Worm (Caenorhabditis elegans): ENCODE measurements around the gene sfxn-1.3.

sfxn-1.3 gene

DNA sequence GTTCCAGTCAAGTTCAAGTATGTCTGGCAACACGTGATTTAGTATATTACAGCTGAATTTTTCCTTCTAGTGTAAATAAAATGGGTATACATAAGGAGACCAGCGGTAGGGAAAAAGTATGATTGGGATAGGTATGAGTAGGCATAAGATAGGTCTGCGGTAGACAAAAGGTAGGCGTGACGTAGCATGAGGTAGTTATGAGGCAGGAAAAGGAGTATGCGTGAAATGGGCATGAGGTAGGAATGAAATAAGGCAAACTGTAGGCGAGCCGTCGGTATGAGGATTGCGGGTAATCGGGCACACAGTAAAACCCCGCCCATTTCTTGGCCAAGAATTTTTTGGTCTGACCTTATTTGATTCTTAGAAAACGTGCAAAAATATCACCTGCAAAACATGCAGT lies 5.2 kb upstream of the sfxn-1.3 start:
- peak; percentile 24 for TF ChIP-seq aha-1 (tag)
- TF ChIP-seq daf-19 (GFP tag; conservative IDR thresholded peaks at IDR 0.05) = no peak
- TF ChIP-seq nhr-102 (tag; optimal IDR thresholded peaks at IDR 0.05) = no peak
- TF ChIP-seq fkh-10 (GFP tag; optimal IDR thresholded peaks at IDR 0.05) = no peak

- TF ChIP-seq mxl-3 (GFP tag; optimal IDR thresholded peaks at IDR 0.05) (no peak), lin-38 (GFP tag; IDR thresholded peaks at IDR 0.05) (no peak)
These were observed 4.8 kb upstream of the sfxn-1.3 start, which contains the start of gene srh-140 for ce11 chrV:15721888-15722287. srh-140 (plus strand) TSS chrV:15722188.

DNA sequence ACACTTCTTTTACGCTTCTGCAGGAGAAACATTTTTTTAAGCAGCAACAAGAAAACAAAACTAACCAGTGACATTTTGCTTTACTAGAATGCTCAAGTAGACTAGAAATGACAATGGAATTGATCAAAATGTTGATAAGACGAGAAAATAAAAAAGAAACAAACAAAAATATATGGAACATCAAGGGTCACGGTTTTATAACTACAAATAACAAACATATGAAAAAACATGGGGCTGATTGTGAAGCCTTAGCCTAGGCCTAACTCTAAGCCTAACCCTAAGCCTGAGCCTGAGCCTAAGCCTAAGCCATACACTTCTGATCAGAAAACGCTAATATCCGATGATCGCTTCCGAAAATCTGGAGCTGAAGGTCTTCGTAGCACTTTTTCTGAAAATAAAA lies 3.8 kb downstream of the sfxn-1.3 start, which contains the start of gene Y6E2A.10:
Y6E2A.10 (minus strand) TSS at position 101 of the 400 bp plus-strand sequence.
- no peak for TF ChIP-seq tag-97 (GFP tag; IDR thresholded peaks at IDR 0.05)

- TF ChIP-seq tra-1 (GFP tag; IDR thresholded peaks at IDR 0.05) (no peak), skn-1 (tag; optimal IDR thresholded peaks at IDR 0.05) (no peak), ZK337.2 (GFP tag; IDR thresholded peaks at IDR 0.05) (no peak), lin-13 (GFP tag; optimal IDR thresholded peaks at IDR 0.05) (no peak), ceh-62 (tag; optimal IDR thresholded peaks at IDR 0.05) (no peak), dve-1 (tag; optimal IDR thresholded peaks at IDR 0.05; ENCODE audit: insufficient read depth) (no peak)
These were observed 5.6 kb downstream of the sfxn-1.3 start, which contains the start of gene str-38 for ce11 chrV:15732209-15732608. str-38 (minus strand) TSS chrV:15732309.

DNA sequence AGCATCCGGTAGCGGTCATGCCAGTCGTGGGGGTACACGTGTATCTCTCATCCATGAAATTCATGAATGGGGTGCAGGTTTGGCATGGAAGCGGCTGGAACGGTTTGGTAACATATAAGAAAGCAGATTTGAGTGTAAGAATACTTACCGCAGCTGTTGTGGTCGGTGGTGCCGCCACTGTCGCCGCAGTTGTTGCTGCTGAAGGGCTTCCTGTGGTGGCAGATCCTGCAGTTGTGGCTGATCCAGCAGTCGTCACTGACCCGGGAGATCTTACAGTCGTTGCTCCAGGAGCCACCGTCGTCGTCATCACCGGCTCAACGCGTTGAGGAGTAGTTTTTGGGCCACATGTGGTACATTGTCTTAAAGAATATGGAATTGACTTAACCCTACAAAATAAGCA lies 6.4 kb downstream of the sfxn-1.3 start:
- TF ChIP-seq set-16 (GFP tag; IDR thresholded peaks at IDR 0.05) = peak; percentile 64
- peak; percentile 11 for TF ChIP-seq aha-1 (tag)
- no peak for TF ChIP-seq dmd-8 (GFP tag; IDR thresholded peaks at IDR 0.05)

- no peak for TF ChIP-seq jun-1 (tag; optimal IDR thresholded peaks at IDR 0.05)
- TF ChIP-seq F10B5.3 (tag; optimal IDR thresholded peaks at IDR 0.05) = no peak
- TF ChIP-seq F44E2.7 (GFP tag; IDR thresholded peaks at IDR 0.05) = no peak
- no peak for TF ChIP-seq nhr-28 (tag; optimal IDR thresholded peaks at IDR 0.05)
- no peak for TF ChIP-seq mxl-3 (GFP tag; optimal IDR thresholded peaks at IDR 0.05)
- TF ChIP-seq sdz-12 (GFP tag; optimal IDR thresholded peaks at IDR 0.05) = no peak
- no peak for TF ChIP-seq cey-2 (tag; optimal IDR thresholded peaks at IDR 0.05; ENCODE audit: borderline replicate concordance, insufficient read depth)
- TF ChIP-seq ZK546.5 (tag; optimal IDR thresholded peaks at IDR 0.05) = no peak
- TF ChIP-seq lin-13 (GFP tag; optimal IDR thresholded peaks at IDR 0.05) = no peak
- TF ChIP-seq saeg-2 (GFP tag; IDR thresholded peaks at IDR 0.05) = no peak
- no peak for TF ChIP-seq nhr-10 (tag; optimal IDR thresholded peaks at IDR 0.05)
- no peak for TF ChIP-seq Y48G9A.11 (GFP tag; IDR thresholded peaks at IDR 0.05)
- TF ChIP-seq pha-4 (GFP tag; IDR thresholded peaks at IDR 0.05) = no peak
- TF ChIP-seq pha-4 (tag; optimal IDR thresholded peaks at IDR 0.05) = no peak
- TF ChIP-seq ceh-28 (tag; optimal IDR thresholded peaks at IDR 0.05) = no peak
- no peak for TF ChIP-seq aly-2 (tag; optimal IDR thresholded peaks at IDR 0.05)
These were observed 6.9 kb downstream of the sfxn-1.3 start, which contains the start of gene T23D5.3 for ce11 chrV:15733568-15733967. T23D5.3 (minus strand) TSS chrV:15733668.

ce11 chrV:15735720-15736119 lies 9.1 kb downstream of the sfxn-1.3 start, which contains the start of gene str-27:
str-27 (minus strand) TSS chrV:15735820.
- TF ChIP-seq aha-1 (tag) (peak; percentile 61), php-3 (GFP tag; IDR thresholded peaks at IDR 0.05) (no peak)
